Fruit fly (Drosophila melanogaster): ENCODE measurements around the gene yellow-c.
A peak's percentile ranks its signal among the peaks of the same experiment; 100 is the strongest.

The yellow-c gene

dm6 chr2L:14994834-14995506, 40.2 kb upstream of the yellow-c start (continued):
- no peak for TF ChIP-seq Max (GFP tag; optimal IDR thresholded peaks at IDR 0.05)
- TF ChIP-seq klu (GFP tag; IDR thresholded peaks at IDR 0.05) = no peak
- no peak for TF ChIP-seq Hr78 (GFP tag; optimal IDR thresholded peaks at IDR 0.05)
- TF ChIP-seq Lpt (GFP tag; optimal IDR thresholded peaks at IDR 0.05) = no peak
- TF ChIP-seq chn (GFP tag; optimal IDR thresholded peaks at IDR 0.05) = no peak
- no peak for TF ChIP-seq HHEX (GFP tag; optimal IDR thresholded peaks at IDR 0.05)
- no peak for TF ChIP-seq E2f2 (GFP tag; IDR thresholded peaks at IDR 0.05)
- no peak for TF ChIP-seq bsh (GFP tag; optimal IDR thresholded peaks at IDR 0.05)
- no peak for TF ChIP-seq CG3281 (GFP tag; optimal IDR thresholded peaks at IDR 0.05)
- no peak for TF ChIP-seq Dfd (GFP tag; optimal IDR thresholded peaks at IDR 0.05)
- TF ChIP-seq CG14710 (tag; optimal IDR thresholded peaks at IDR 0.05) = no peak
- no peak for TF ChIP-seq vfl (GFP tag; optimal IDR thresholded peaks at IDR 0.05)
- no peak for TF ChIP-seq ase (GFP tag; IDR thresholded peaks at IDR 0.05)
- peak; percentile 40 for TF ChIP-seq phol (tag; optimal IDR thresholded peaks at IDR 0.05)
- TF ChIP-seq org-1 (GFP tag; optimal IDR thresholded peaks at IDR 0.05) = no peak
- TF ChIP-seq CG18476 (GFP tag; optimal IDR thresholded peaks at IDR 0.05) = no peak
- no peak for TF ChIP-seq onecut (GFP tag; IDR thresholded peaks at IDR 0.05)
- TF ChIP-seq CG1603 (tag; optimal IDR thresholded peaks at IDR 0.05) = no peak
- no peak for TF ChIP-seq Spps (tag; optimal IDR thresholded peaks at IDR 0.05)
- peak; percentile 6 for TF ChIP-seq CoRest (tag; optimal IDR thresholded peaks at IDR 0.05)
- TF ChIP-seq CG4730 (GFP tag; IDR thresholded peaks at IDR 0.05) = no peak
- peak; percentile 10; the same call in 1 of the 2 replicates for TF ChIP-seq Xrp1 (GFP tag; IDR thresholded peaks at IDR 0.05)
- TF ChIP-seq CG14441 (GFP tag; IDR thresholded peaks at IDR 0.05) = no peak
- TF ChIP-seq Abd-B (GFP tag; optimal IDR thresholded peaks at IDR 0.05) = no peak
- TF ChIP-seq chm (GFP tag; IDR thresholded peaks at IDR 0.05) = no peak
- no peak for TF ChIP-seq gfzf (GFP tag; optimal IDR thresholded peaks at IDR 0.05)
- no peak for TF ChIP-seq rib (GFP tag; IDR thresholded peaks at IDR 0.05)
- TF ChIP-seq Dbx (GFP tag; IDR thresholded peaks at IDR 0.05) = no peak
- TF ChIP-seq jigr1 (GFP tag; IDR thresholded peaks at IDR 0.05) = no peak
- TF ChIP-seq tio (GFP tag; optimal IDR thresholded peaks at IDR 0.05) = peak; percentile 63
- TF ChIP-seq Dad (GFP tag; optimal IDR thresholded peaks at IDR 0.05) = no peak
- no peak for TF ChIP-seq usp (GFP tag; optimal IDR thresholded peaks at IDR 0.05)
- no peak for TF ChIP-seq tup (GFP tag; optimal IDR thresholded peaks at IDR 0.05)
- TF ChIP-seq Stat92E (GFP tag; optimal IDR thresholded peaks at IDR 0.05) = no peak
- TF ChIP-seq psq (GFP tag; optimal IDR thresholded peaks at IDR 0.05) = no peak
- TF ChIP-seq tap (tag; optimal IDR thresholded peaks at IDR 0.05) = no peak
- TF ChIP-seq ken (GFP tag; IDR thresholded peaks at IDR 0.05) = no peak
- peak; percentile 15 for TF ChIP-seq CG2678 (tag; optimal IDR thresholded peaks at IDR 0.05)
- TF ChIP-seq sna (GFP tag; IDR thresholded peaks at IDR 0.05; ENCODE audit: partially characterized antibody) = no peak
- TF ChIP-seq ATbp (GFP tag; optimal IDR thresholded peaks at IDR 0.05) = no peak
- TF ChIP-seq CG13775 (GFP tag; optimal IDR thresholded peaks at IDR 0.05) = no peak
- peak; percentile 9 for TF ChIP-seq CG10147 (GFP tag; optimal IDR thresholded peaks at IDR 0.05)
- no peak for TF ChIP-seq sisA (GFP tag; IDR thresholded peaks at IDR 0.05)
- TF ChIP-seq luna (GFP tag; optimal IDR thresholded peaks at IDR 0.05) = no peak
- peak; percentile 58 for TF ChIP-seq CTCF (GFP tag; optimal IDR thresholded peaks at IDR 0.05)
- no peak for TF ChIP-seq fd102C (GFP tag; optimal IDR thresholded peaks at IDR 0.05)
- no peak for TF ChIP-seq Optix (GFP tag; IDR thresholded peaks at IDR 0.05)
- TF ChIP-seq CG10274 (GFP tag; optimal IDR thresholded peaks at IDR 0.05) = no peak
- TF ChIP-seq CG10321 (GFP tag; IDR thresholded peaks at IDR 0.05) = no peak
- no peak for TF ChIP-seq ssp (GFP tag; IDR thresholded peaks at IDR 0.05)
- peak in 1 of 2 experiments; percentile 42 for TF ChIP-seq eve (GFP tag; optimal IDR thresholded peaks at IDR 0.05)

All from whole organism, embryonic.